Fruit fly (Drosophila melanogaster): ENCODE data around the gene CG5447.

dm6 chr3R:26494247-26494646, 41.9 kb downstream of the CG5447 start:
- no peak for TF ChIP-seq cnc (optimal IDR thresholded peaks at IDR 0.05)
- no peak for TF ChIP-seq pad (GFP tag; optimal IDR thresholded peaks at IDR 0.05)
- no peak for TF ChIP-seq toe (GFP tag; optimal IDR thresholded peaks at IDR 0.05)
- no peak for TF ChIP-seq CG7101 (tag; optimal IDR thresholded peaks at IDR 0.05)
- TF ChIP-seq Hr96 (GFP tag; optimal IDR thresholded peaks at IDR 0.05): no peak
- no peak for TF ChIP-seq CG7045 (GFP tag; optimal IDR thresholded peaks at IDR 0.05)
- TF ChIP-seq CG11617 (GFP tag; optimal IDR thresholded peaks at IDR 0.05): no peak

All from whole organism, adult.